Comparison of ENCODE assay signal across 1 fruit fly cellular context in genomic region chr3L:24975839-24976380, dm6.
TF ChIP-seq lines count a peak whose summit lies in the region.

ND-AGGG (plus strand) TSS chr3L:24976254.

TF ChIP-seq in whole organism, embryonic, 481 proteins besides CTCF, POLR2A, EP300 and RAD21 (continued from another document):
- no peak for TF ChIP-seq yki (optimal IDR thresholded peaks at IDR 0.05; lab: Kevin White, UChicago)
- TF ChIP-seq Sox102F (GFP tag; optimal IDR thresholded peaks at IDR 0.05; lab: Kevin White, UChicago) = no peak
- no peak for TF ChIP-seq CG7963 (GFP tag; IDR thresholded peaks at IDR 0.05; lab: Robert Waterston, UW; ENCODE audit: partially characterized antibody)
- no peak for TF ChIP-seq pnt (GFP tag; optimal IDR thresholded peaks at IDR 0.05; lab: Kevin White, UChicago)
- no peak for TF ChIP-seq otp (GFP tag; IDR thresholded peaks at IDR 0.05; lab: Robert Waterston, UW)
- no peak for TF ChIP-seq crc (GFP tag; optimal IDR thresholded peaks at IDR 0.05; lab: Kevin White, UChicago)
- TF ChIP-seq insv (GFP tag; optimal IDR thresholded peaks at IDR 0.05; lab: Kevin White, UChicago) = no peak
- TF ChIP-seq CG1647 (GFP tag; optimal IDR thresholded peaks at IDR 0.05; lab: Kevin White, UChicago) = no peak
- no peak for TF ChIP-seq Hey (tag; optimal IDR thresholded peaks at IDR 0.05; lab: Kevin White, UChicago)
- TF ChIP-seq HHEX (GFP tag; optimal IDR thresholded peaks at IDR 0.05; lab: Kevin White, UChicago) = no peak
- no peak for TF ChIP-seq seq (GFP tag; IDR thresholded peaks at IDR 0.05; lab: Robert Waterston, UW)
- no peak for TF ChIP-seq D19B (GFP tag; optimal IDR thresholded peaks at IDR 0.05; lab: Kevin White, UChicago)
- TF ChIP-seq caup (GFP tag; optimal IDR thresholded peaks at IDR 0.05; lab: Kevin White, UChicago; ENCODE audit: severe bottlenecking) = no peak
- peak; percentile 13 for TF ChIP-seq CG8290 (GFP tag; optimal IDR thresholded peaks at IDR 0.05; lab: Kevin White, UChicago)
- TF ChIP-seq CG8290 (tag; optimal IDR thresholded peaks at IDR 0.05; lab: Kevin White, UChicago) = peak in 1 of 2 experiments; percentile 45
- TF ChIP-seq CG12659 (GFP tag; optimal IDR thresholded peaks at IDR 0.05; lab: Kevin White, UChicago) = no peak
- no peak for TF ChIP-seq hb (GFP tag; IDR thresholded peaks at IDR 0.05; lab: Robert Waterston, UW; ENCODE audit: partially characterized antibody)
- TF ChIP-seq repo (GFP tag; optimal IDR thresholded peaks at IDR 0.05; lab: Kevin White, UChicago) = no peak
- TF ChIP-seq mld (GFP tag; IDR thresholded peaks at IDR 0.05; lab: Robert Waterston, UW; ENCODE audit: partially characterized antibody) = no peak
- TF ChIP-seq CG6683 (GFP tag; optimal IDR thresholded peaks at IDR 0.05; lab: Kevin White, UChicago) = no peak
- no peak for TF ChIP-seq CG11247 (GFP tag; IDR thresholded peaks at IDR 0.05; lab: Robert Waterston, UW)
- TF ChIP-seq gcm2 (GFP tag; optimal IDR thresholded peaks at IDR 0.05; lab: Kevin White, UChicago) = no peak
- TF ChIP-seq Dip3 (GFP tag; optimal IDR thresholded peaks at IDR 0.05; lab: Kevin White, UChicago) = no peak
- no peak for TF ChIP-seq Bgb (GFP tag; IDR thresholded peaks at IDR 0.05; lab: Robert Waterston, UW; ENCODE audit: partially characterized antibody)
- TF ChIP-seq zfh2 (GFP tag; optimal IDR thresholded peaks at IDR 0.05; lab: Kevin White, UChicago) = no peak
- no peak for TF ChIP-seq ac (GFP tag; optimal IDR thresholded peaks at IDR 0.05; lab: Kevin White, UChicago)
- TF ChIP-seq Spps (tag; optimal IDR thresholded peaks at IDR 0.05; lab: Kevin White, UChicago) = no peak
- peak; percentile 98 for TF ChIP-seq CG7357 (GFP tag; IDR thresholded peaks at IDR 0.05; lab: Robert Waterston, UW)
- no peak for TF ChIP-seq br (optimal IDR thresholded peaks at IDR 0.05; lab: Kevin White, UChicago)
- TF ChIP-seq Dek (tag; optimal IDR thresholded peaks at IDR 0.05; lab: Kevin White, UChicago) = no peak
- TF ChIP-seq ATbp (GFP tag; optimal IDR thresholded peaks at IDR 0.05; lab: Kevin White, UChicago) = no peak
- TF ChIP-seq NC2β (GFP tag; optimal IDR thresholded peaks at IDR 0.05; lab: Kevin White, UChicago) = no peak
- TF ChIP-seq Ets97D (GFP tag; optimal IDR thresholded peaks at IDR 0.05; lab: Kevin White, UChicago) = no peak
- no peak for TF ChIP-seq CG31224 (GFP tag; IDR thresholded peaks at IDR 0.05; lab: Robert Waterston, UW)
- no peak for TF ChIP-seq HLH4C (GFP tag; IDR thresholded peaks at IDR 0.05; lab: Robert Waterston, UW; ENCODE audit: partially characterized antibody)
- TF ChIP-seq fd3F (GFP tag; optimal IDR thresholded peaks at IDR 0.05; lab: Kevin White, UChicago) = no peak
- peak; percentile 82 for TF ChIP-seq CG11723 (GFP tag; optimal IDR thresholded peaks at IDR 0.05; lab: Kevin White, UChicago)
- TF ChIP-seq pho (GFP tag; optimal IDR thresholded peaks at IDR 0.05; lab: Kevin White, UChicago) = no peak
- TF ChIP-seq tap (tag; optimal IDR thresholded peaks at IDR 0.05; lab: Kevin White, UChicago) = no peak
- TF ChIP-seq CG18262 (tag; optimal IDR thresholded peaks at IDR 0.05; lab: Kevin White, UChicago) = no peak
- no peak for TF ChIP-seq lilli (GFP tag; optimal IDR thresholded peaks at IDR 0.05; lab: Kevin White, UChicago)
- no peak for TF ChIP-seq Atf-2 (GFP tag; optimal IDR thresholded peaks at IDR 0.05; lab: Kevin White, UChicago)
- TF ChIP-seq vfl (GFP tag; optimal IDR thresholded peaks at IDR 0.05; lab: Kevin White, UChicago) = no peak
- TF ChIP-seq CG6654 (GFP tag; optimal IDR thresholded peaks at IDR 0.05; lab: Kevin White, UChicago) = no peak
- peak; percentile 58 for TF ChIP-seq Lhr (GFP tag; optimal IDR thresholded peaks at IDR 0.05; lab: Kevin White, UChicago)
- peak; percentile 98 for TF ChIP-seq CG1603 (tag; optimal IDR thresholded peaks at IDR 0.05; lab: Kevin White, UChicago)
- no peak; the same call in 1 of the 2 replicates for TF ChIP-seq ttk (GFP tag; IDR thresholded peaks at IDR 0.05; lab: Robert Waterston, UW)
- no peak for TF ChIP-seq sd (tag; optimal IDR thresholded peaks at IDR 0.05; lab: Kevin White, UChicago)
- peak; percentile 92 for TF ChIP-seq row (GFP tag; IDR thresholded peaks at IDR 0.05; lab: Robert Waterston, UW)
- TF ChIP-seq CG4328 (GFP tag; optimal IDR thresholded peaks at IDR 0.05; lab: Kevin White, UChicago) = no peak
- TF ChIP-seq prd (optimal IDR thresholded peaks at IDR 0.05; lab: Kevin White, UChicago) = no peak
- no peak for TF ChIP-seq prd (GFP tag; IDR thresholded peaks at IDR 0.05; lab: Robert Waterston, UW)
- TF ChIP-seq twi (tag; optimal IDR thresholded peaks at IDR 0.05; lab: Kevin White, UChicago) = no peak
- no peak for TF ChIP-seq CG13296 (GFP tag; optimal IDR thresholded peaks at IDR 0.05; lab: Kevin White, UChicago)
- TF ChIP-seq CG33213 (GFP tag; optimal IDR thresholded peaks at IDR 0.05; lab: Kevin White, UChicago) = peak; percentile 49
- TF ChIP-seq CG17802 (tag; optimal IDR thresholded peaks at IDR 0.05; lab: Kevin White, UChicago) = peak; percentile 99
- TF ChIP-seq Asciz (GFP tag; optimal IDR thresholded peaks at IDR 0.05; lab: Kevin White, UChicago) = no peak
- no peak for TF ChIP-seq D (optimal IDR thresholded peaks at IDR 0.05; lab: Kevin White, UChicago)
- no peak for TF ChIP-seq D (GFP tag; optimal IDR thresholded peaks at IDR 0.05; lab: Kevin White, UChicago)
- no peak for TF ChIP-seq CG4404 (GFP tag; IDR thresholded peaks at IDR 0.05; lab: Robert Waterston, UW)
- no peak for TF ChIP-seq CG34422 (GFP tag; IDR thresholded peaks at IDR 0.05; lab: Robert Waterston, UW)
- TF ChIP-seq CG15601 (tag; optimal IDR thresholded peaks at IDR 0.05; lab: Kevin White, UChicago) = no peak
- peak; percentile 34 for TF ChIP-seq pzg (GFP tag; optimal IDR thresholded peaks at IDR 0.05; lab: Kevin White, UChicago)
- TF ChIP-seq fu2 (GFP tag; optimal IDR thresholded peaks at IDR 0.05; lab: Kevin White, UChicago) = no peak
- no peak for TF ChIP-seq zen (tag; optimal IDR thresholded peaks at IDR 0.05; lab: Kevin White, UChicago)
- no peak for TF ChIP-seq CG4854 (GFP tag; optimal IDR thresholded peaks at IDR 0.05; lab: Kevin White, UChicago)
- no peak for TF ChIP-seq Optix (GFP tag; IDR thresholded peaks at IDR 0.05; lab: Robert Waterston, UW)
- TF ChIP-seq Side (GFP tag; optimal IDR thresholded peaks at IDR 0.05; lab: Kevin White, UChicago) = no peak
- TF ChIP-seq CG34376 (GFP tag; optimal IDR thresholded peaks at IDR 0.05; lab: Kevin White, UChicago) = no peak
- TF ChIP-seq tin (GFP tag; optimal IDR thresholded peaks at IDR 0.05; lab: Kevin White, UChicago) = no peak
- no peak for TF ChIP-seq CG15479 (GFP tag; optimal IDR thresholded peaks at IDR 0.05; lab: Kevin White, UChicago)
- TF ChIP-seq tgo (GFP tag; IDR thresholded peaks at IDR 0.05; lab: Robert Waterston, UW) = no peak
- no peak for TF ChIP-seq Fer3 (tag; optimal IDR thresholded peaks at IDR 0.05; lab: Kevin White, UChicago)
- TF ChIP-seq bab2 (GFP tag; optimal IDR thresholded peaks at IDR 0.05; lab: Kevin White, UChicago) = no peak
- no peak for TF ChIP-seq salm (tag; optimal IDR thresholded peaks at IDR 0.05; lab: Kevin White, UChicago)
- no peak for TF ChIP-seq CG4282 (GFP tag; optimal IDR thresholded peaks at IDR 0.05; lab: Kevin White, UChicago)
- no peak for TF ChIP-seq Nf-YA (GFP tag; IDR thresholded peaks at IDR 0.05; lab: Robert Waterston, UW)
- TF ChIP-seq YL-1 (GFP tag; optimal IDR thresholded peaks at IDR 0.05; lab: Kevin White, UChicago) = no peak
- TF ChIP-seq gsb-n (tag; optimal IDR thresholded peaks at IDR 0.05; lab: Kevin White, UChicago) = no peak
- TF ChIP-seq CG4617 (GFP tag; optimal IDR thresholded peaks at IDR 0.05; lab: Kevin White, UChicago; ENCODE audit: borderline replicate concordance) = peak; percentile 47
- TF ChIP-seq CG17612 (GFP tag; IDR thresholded peaks at IDR 0.05; lab: Robert Waterston, UW) = no peak
- TF ChIP-seq slbo (GFP tag; IDR thresholded peaks at IDR 0.05; lab: Robert Waterston, UW) = no peak
- TF ChIP-seq Dll (GFP tag; IDR thresholded peaks at IDR 0.05; lab: Robert Waterston, UW; ENCODE audit: partially characterized antibody) = no peak
- no peak for TF ChIP-seq luna (GFP tag; optimal IDR thresholded peaks at IDR 0.05; lab: Kevin White, UChicago)
- no peak for TF ChIP-seq Usf (GFP tag; optimal IDR thresholded peaks at IDR 0.05; lab: Kevin White, UChicago)
- TF ChIP-seq pfk (GFP tag; optimal IDR thresholded peaks at IDR 0.05; lab: Kevin White, UChicago) = peak; percentile 2
- peak in 1 of 2 experiments; percentile 17 for TF ChIP-seq Hr78 (GFP tag; optimal IDR thresholded peaks at IDR 0.05; lab: Kevin White, UChicago)
- TF ChIP-seq rib (GFP tag; IDR thresholded peaks at IDR 0.05; lab: Robert Waterston, UW) = no peak
- TF ChIP-seq HmgD (GFP tag; optimal IDR thresholded peaks at IDR 0.05; lab: Kevin White, UChicago) = no peak
- no peak for TF ChIP-seq gt (GFP tag; IDR thresholded peaks at IDR 0.05; lab: Robert Waterston, UW)
- TF ChIP-seq CG10462 (GFP tag; optimal IDR thresholded peaks at IDR 0.05; lab: Kevin White, UChicago) = no peak
- no peak for TF ChIP-seq sna (GFP tag; IDR thresholded peaks at IDR 0.05; lab: Robert Waterston, UW; ENCODE audit: partially characterized antibody)
- TF ChIP-seq Mad (GFP tag; optimal IDR thresholded peaks at IDR 0.05; lab: Kevin White, UChicago) = no peak
- no peak for TF ChIP-seq E2f2 (GFP tag; IDR thresholded peaks at IDR 0.05; lab: Robert Waterston, UW)
- TF ChIP-seq Antp (GFP tag; optimal IDR thresholded peaks at IDR 0.05; lab: Kevin White, UChicago) = no peak
- TF ChIP-seq tna (GFP tag; IDR thresholded peaks at IDR 0.05; lab: Robert Waterston, UW; ENCODE audit: partially characterized antibody) = no peak
- TF ChIP-seq kay (GFP tag; optimal IDR thresholded peaks at IDR 0.05; lab: Kevin White, UChicago) = no peak
- no peak for TF ChIP-seq CG7271 (tag; optimal IDR thresholded peaks at IDR 0.05; lab: Kevin White, UChicago)
- no peak for TF ChIP-seq sob (GFP tag; IDR thresholded peaks at IDR 0.05; lab: Robert Waterston, UW)
- no peak for TF ChIP-seq Elba2 (GFP tag; optimal IDR thresholded peaks at IDR 0.05; lab: Kevin White, UChicago)
- TF ChIP-seq wek (GFP tag; optimal IDR thresholded peaks at IDR 0.05; lab: Kevin White, UChicago) = no peak
- no peak for TF ChIP-seq CG9932 (GFP tag; IDR thresholded peaks at IDR 0.05; lab: Robert Waterston, UW)
- TF ChIP-seq NFAT (GFP tag; IDR thresholded peaks at IDR 0.05; lab: Robert Waterston, UW) = no peak
- no peak for TF ChIP-seq CG4820 (GFP tag; optimal IDR thresholded peaks at IDR 0.05; lab: Kevin White, UChicago)
- no peak for TF ChIP-seq CG6791 (GFP tag; IDR thresholded peaks at IDR 0.05; lab: Robert Waterston, UW; ENCODE audit: partially characterized antibody)
- no peak for TF ChIP-seq HLHmδ (GFP tag; optimal IDR thresholded peaks at IDR 0.05; lab: Kevin White, UChicago)
- no peak for TF ChIP-seq fru (optimal IDR thresholded peaks at IDR 0.05; lab: Kevin White, UChicago)
- no peak for TF ChIP-seq CG7745 (tag; optimal IDR thresholded peaks at IDR 0.05; lab: Kevin White, UChicago)
- no peak for TF ChIP-seq Hand (GFP tag; optimal IDR thresholded peaks at IDR 0.05; lab: Kevin White, UChicago)
- no peak for TF ChIP-seq corto (GFP tag; optimal IDR thresholded peaks at IDR 0.05; lab: Kevin White, UChicago)
TF ChIP-seq in whole organism, embryonic: peak in this region for 34.
